Fruit fly (Drosophila melanogaster): ENCODE results near the gene Hsp68.

Gene Hsp68

DNA sequence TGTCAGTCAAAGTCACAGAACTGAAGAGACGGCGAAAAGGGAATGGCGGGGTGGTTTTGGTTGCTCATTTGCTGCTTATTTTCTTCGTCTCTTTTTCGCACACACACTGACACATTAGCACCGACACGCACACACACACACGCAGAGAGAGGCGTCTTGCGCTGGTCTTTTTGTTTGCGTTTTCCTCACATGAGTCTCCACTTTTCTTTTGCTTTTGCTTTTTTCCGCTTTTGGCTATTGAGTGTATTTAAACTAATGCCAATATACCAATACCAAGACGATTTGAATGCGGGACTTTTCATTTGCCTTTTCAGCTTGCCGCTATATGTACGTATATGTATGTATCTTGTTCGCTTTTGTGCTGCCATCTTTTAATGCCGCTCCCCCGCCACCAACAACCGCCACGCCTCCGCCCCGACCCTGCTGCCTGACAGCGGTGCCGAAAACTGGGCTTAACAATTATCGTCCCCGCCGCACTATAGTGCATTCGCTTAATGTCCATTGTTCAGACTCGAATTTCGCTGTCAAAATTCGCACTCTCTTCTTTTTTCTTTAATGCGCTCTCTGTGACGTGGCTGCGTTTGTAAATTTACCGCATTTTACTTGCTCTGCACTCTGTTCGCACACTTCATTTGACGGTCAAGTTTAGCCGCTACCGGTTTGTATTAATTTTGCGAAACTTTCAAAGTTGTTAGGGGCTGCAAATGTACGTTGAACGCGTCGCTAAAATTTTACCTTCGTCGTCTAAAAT is 9.7 kb downstream of the Hsp68 start, which contains the start of gene CG5986 (continued):
- TF ChIP-seq toy (GFP tag; IDR thresholded peaks at IDR 0.05) (no peak), Sin3A (optimal IDR thresholded peaks at IDR 0.05) (no peak), CG13894 (tag; optimal IDR thresholded peaks at IDR 0.05) (no peak), CG18262 (tag; optimal IDR thresholded peaks at IDR 0.05) (no peak), Ptx1 (GFP tag; IDR thresholded peaks at IDR 0.05) (no peak), Hr3 (GFP tag; optimal IDR thresholded peaks at IDR 0.05) (no peak), CG11085 (GFP tag; IDR thresholded peaks at IDR 0.05) (no peak), Nf-YB (GFP tag; optimal IDR thresholded peaks at IDR 0.05) (peak; percentile 11), CG10321 (GFP tag; IDR thresholded peaks at IDR 0.05) (no peak), ATbp (GFP tag; optimal IDR thresholded peaks at IDR 0.05) (no peak), CG1603 (tag; optimal IDR thresholded peaks at IDR 0.05) (no peak), Oaz (GFP tag; IDR thresholded peaks at IDR 0.05) (no peak), lbe (GFP tag; optimal IDR thresholded peaks at IDR 0.05) (no peak), CG7839 (tag; optimal IDR thresholded peaks at IDR 0.05) (no peak), CG17802 (tag; optimal IDR thresholded peaks at IDR 0.05) (no peak), CG14965 (GFP tag; optimal IDR thresholded peaks at IDR 0.05; ENCODE audit: borderline replicate concordance) (no peak), CG9727 (GFP tag; optimal IDR thresholded peaks at IDR 0.05) (no peak), CG13624 (GFP tag; optimal IDR thresholded peaks at IDR 0.05) (no peak), hkb (optimal IDR thresholded peaks at IDR 0.05) (no peak), hkb (GFP tag; IDR thresholded peaks at IDR 0.05) (no peak), CG3847 (GFP tag; IDR thresholded peaks at IDR 0.05) (no peak), ERR (GFP tag; optimal IDR thresholded peaks at IDR 0.05) (peak; percentile 64), onecut (GFP tag; IDR thresholded peaks at IDR 0.05) (no peak), lov (optimal IDR thresholded peaks at IDR 0.05) (no peak), lov (GFP tag; IDR thresholded peaks at IDR 0.05) (no peak), CG13287 (GFP tag; IDR thresholded peaks at IDR 0.05; ENCODE audit: partially characterized antibody) (no peak; the same call in 1 of the 2 replicates), Lim3 (GFP tag; IDR thresholded peaks at IDR 0.05) (no peak), Ets65A (GFP tag) (no peak), pb (GFP tag; optimal IDR thresholded peaks at IDR 0.05) (no peak), twi (tag; optimal IDR thresholded peaks at IDR 0.05) (no peak), CG6683 (GFP tag; optimal IDR thresholded peaks at IDR 0.05) (no peak), jing (GFP tag; optimal IDR thresholded peaks at IDR 0.05) (no peak)

DNA sequence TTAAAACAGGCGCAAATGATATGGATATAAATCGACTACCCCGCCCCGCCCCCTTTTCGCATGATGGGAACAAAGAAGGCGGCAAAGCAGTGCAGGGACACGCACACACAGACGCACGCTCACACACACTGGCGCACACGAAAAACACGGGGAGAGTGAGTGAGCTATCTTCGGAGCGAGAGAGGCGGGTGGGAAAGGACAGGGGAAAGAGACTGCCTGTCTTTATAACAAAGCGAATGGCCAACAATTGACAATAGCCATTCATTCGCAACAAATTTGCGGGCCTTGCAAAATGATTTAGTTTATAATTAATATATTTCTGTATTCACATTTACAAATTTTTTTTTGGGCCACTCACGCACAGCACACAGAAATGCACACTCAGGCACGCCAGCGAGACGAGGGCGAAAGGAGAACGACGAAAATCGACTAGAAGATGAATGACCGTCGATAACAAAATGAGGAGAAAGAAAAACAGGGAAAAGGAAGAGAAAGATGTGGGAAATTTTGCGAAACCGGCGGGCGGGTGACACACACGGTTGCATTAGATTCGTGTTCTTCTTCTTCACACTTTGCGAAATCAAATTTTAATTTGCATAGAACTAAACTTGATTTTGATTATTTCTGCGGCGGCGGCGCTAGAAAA is 10.4 kb downstream of the Hsp68 start:
- no peak for TF ChIP-seq CG7839 (tag; optimal IDR thresholded peaks at IDR 0.05)
- peak; percentile 90 for TF ChIP-seq psq (GFP tag; optimal IDR thresholded peaks at IDR 0.05)
- TF ChIP-seq z (GFP tag; IDR thresholded peaks at IDR 0.05), result 0 out of 3 replicates have a peak, but pooled peaks have one; percentile 18
- TF ChIP-seq insv (GFP tag; optimal IDR thresholded peaks at IDR 0.05), result peak in 1 of 2 experiments; percentile 6
- no peak for TF ChIP-seq seq (GFP tag; IDR thresholded peaks at IDR 0.05)
- no peak for TF ChIP-seq CG1529 (GFP tag; optimal IDR thresholded peaks at IDR 0.05)
- peak; percentile 58 to 68 for TF ChIP-seq Trl (optimal IDR thresholded peaks at IDR 0.05)
- no peak for TF ChIP-seq Trl (GFP tag; optimal IDR thresholded peaks at IDR 0.05)
- no peak for TF ChIP-seq crp (GFP tag; optimal IDR thresholded peaks at IDR 0.05)
- TF ChIP-seq nom (GFP tag; optimal IDR thresholded peaks at IDR 0.05), result peak; percentile 43
- TF ChIP-seq scrt (GFP tag; optimal IDR thresholded peaks at IDR 0.05), result no peak
- 0 out of 2 replicates have a peak, but pooled peaks have one; percentile 4 for TF ChIP-seq CG32532 (GFP tag; IDR thresholded peaks at IDR 0.05)
- TF ChIP-seq CG10543 (GFP tag; optimal IDR thresholded peaks at IDR 0.05), result peak; percentile 24
- TF ChIP-seq CG12391 (tag; optimal IDR thresholded peaks at IDR 0.05), result peak; percentile 21
- TF ChIP-seq gcm (GFP tag; optimal IDR thresholded peaks at IDR 0.05), result peak; percentile 14
- peak; percentile 6 for TF ChIP-seq CG8924 (tag; optimal IDR thresholded peaks at IDR 0.05)
- peak; percentile 75 for TF ChIP-seq CG17385 (GFP tag; optimal IDR thresholded peaks at IDR 0.05)
- TF ChIP-seq CG4617 (GFP tag; optimal IDR thresholded peaks at IDR 0.05; ENCODE audit: borderline replicate concordance), result peak; percentile 14
- no peak for TF ChIP-seq ind (GFP tag; optimal IDR thresholded peaks at IDR 0.05)
- peak; percentile 27 for TF ChIP-seq CG3065 (GFP tag; optimal IDR thresholded peaks at IDR 0.05)

Measured in whole organism, embryonic.